Fruit fly (Drosophila melanogaster): ENCODE results near the gene Jon66Ci.

Jon66Ci gene

DNA sequence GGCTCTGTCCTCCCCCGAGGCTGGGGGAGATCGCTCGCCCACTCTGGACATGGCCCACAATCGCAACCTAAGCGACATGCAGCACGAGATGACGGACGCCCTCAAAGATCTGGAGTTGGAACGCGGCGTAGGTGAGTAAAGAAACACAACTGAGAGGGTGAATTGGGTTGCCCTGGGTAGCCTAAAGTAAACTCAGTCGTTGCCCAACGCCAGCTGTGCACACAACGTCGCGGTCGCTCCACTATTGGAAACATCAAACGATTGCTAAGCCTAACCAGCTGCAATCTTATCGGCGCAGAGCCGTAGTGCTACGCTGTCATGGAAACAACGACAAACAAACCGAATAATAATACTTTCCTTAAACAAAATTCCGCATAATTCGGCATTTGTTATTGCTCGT is 44.0 kb upstream of the Jon66Ci start (continued):
- TF ChIP-seq Scr (GFP tag; IDR thresholded peaks at IDR 0.05; ENCODE audit: partially characterized antibody) (no peak), CG17328 (GFP tag; IDR thresholded peaks at IDR 0.05) (peak; percentile 36; the same call in 1 of the 2 replicates), Dip2 (GFP tag; IDR thresholded peaks at IDR 0.05) (no peak), chm (GFP tag; IDR thresholded peaks at IDR 0.05) (peak; percentile 55), sc (optimal IDR thresholded peaks at IDR 0.05) (no peak), sc (GFP tag; optimal IDR thresholded peaks at IDR 0.05) (no peak), CG4707 (GFP tag; optimal IDR thresholded peaks at IDR 0.05) (no peak), CG13624 (GFP tag; optimal IDR thresholded peaks at IDR 0.05) (no peak), CG12155 (GFP tag; optimal IDR thresholded peaks at IDR 0.05) (no peak), CHES-1-like (GFP tag; optimal IDR thresholded peaks at IDR 0.05) (no peak), CrebB (tag; optimal IDR thresholded peaks at IDR 0.05) (peak; percentile 38), mld (GFP tag; IDR thresholded peaks at IDR 0.05; ENCODE audit: partially characterized antibody) (no peak), nom (GFP tag; optimal IDR thresholded peaks at IDR 0.05) (no peak), D19A (tag; optimal IDR thresholded peaks at IDR 0.05) (no peak), cwo (GFP tag; optimal IDR thresholded peaks at IDR 0.05) (peak; percentile 11), disco-r (GFP tag; optimal IDR thresholded peaks at IDR 0.05) (no peak), TFAM (GFP tag; optimal IDR thresholded peaks at IDR 0.05) (no peak), CG12391 (tag; optimal IDR thresholded peaks at IDR 0.05) (no peak), C15 (GFP tag; IDR thresholded peaks at IDR 0.05) (no peak), CG17568 (GFP tag; optimal IDR thresholded peaks at IDR 0.05) (no peak), CG17829 (tag; optimal IDR thresholded peaks at IDR 0.05) (no peak), ase (GFP tag; IDR thresholded peaks at IDR 0.05) (peak; percentile 37; the same call in 1 of the 3 replicates), CG10654 (GFP tag; optimal IDR thresholded peaks at IDR 0.05) (no peak), bcd (GFP tag; optimal IDR thresholded peaks at IDR 0.05) (peak; percentile 20), tup (GFP tag; optimal IDR thresholded peaks at IDR 0.05) (peak; percentile 2), CG3995 (GFP tag; optimal IDR thresholded peaks at IDR 0.05) (no peak), CG34422 (GFP tag; IDR thresholded peaks at IDR 0.05) (no peak), CG15696 (tag; optimal IDR thresholded peaks at IDR 0.05) (no peak), Camta (GFP tag; optimal IDR thresholded peaks at IDR 0.05) (peak; percentile 11), CG6813 (GFP tag; optimal IDR thresholded peaks at IDR 0.05) (peak; percentile 70), CG9727 (GFP tag; optimal IDR thresholded peaks at IDR 0.05) (peak; percentile 12), Hr51 (GFP tag; optimal IDR thresholded peaks at IDR 0.05) (peak in 1 of 2 experiments; percentile 11), CG11695 (GFP tag; IDR thresholded peaks at IDR 0.05) (0 out of 3 replicates have a peak, but pooled peaks have one; percentile 12), zfh1 (GFP tag; IDR thresholded peaks at IDR 0.05) (no peak), CG11247 (GFP tag; IDR thresholded peaks at IDR 0.05) (peak; percentile 47; the same call in 1 of the 2 replicates), CG12299 (tag; optimal IDR thresholded peaks at IDR 0.05) (peak; percentile 7), pfk (GFP tag; optimal IDR thresholded peaks at IDR 0.05) (peak; percentile 22)

DNA sequence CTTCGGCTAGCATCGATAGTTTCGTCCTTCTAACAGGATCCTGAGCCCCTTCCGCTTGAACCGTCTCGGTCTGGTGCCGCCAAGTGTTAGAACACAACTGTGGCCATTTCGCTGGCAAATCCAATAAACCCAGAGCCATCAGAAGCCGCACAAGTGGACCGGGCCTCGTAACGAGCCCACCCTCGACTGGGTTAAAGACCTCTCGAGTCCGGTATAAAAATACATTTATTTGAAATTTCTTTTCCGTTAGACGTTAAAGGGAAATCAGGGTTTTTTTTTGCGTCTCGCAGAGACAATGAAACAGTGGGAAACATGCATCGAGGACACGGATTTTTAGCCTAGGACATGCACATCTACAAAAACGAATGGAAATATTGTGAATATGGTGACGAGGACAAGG is 35.1 kb upstream of the Jon66Ci start, which contains the start of gene Culd:
Gene Culd (minus strand): TSS at position 101 of the 400 bp plus-strand sequence.
- TF ChIP-seq nau (GFP tag; optimal IDR thresholded peaks at IDR 0.05) (no peak), CG13123 (GFP tag; optimal IDR thresholded peaks at IDR 0.05) (no peak), Rfx (GFP tag; IDR thresholded peaks at IDR 0.05) (no peak), CG18011 (GFP tag; optimal IDR thresholded peaks at IDR 0.05) (no peak), abd-A (tag; optimal IDR thresholded peaks at IDR 0.05) (no peak), CG8765 (GFP tag; IDR thresholded peaks at IDR 0.05) (no peak), unpg (GFP tag; optimal IDR thresholded peaks at IDR 0.05) (no peak), CG13424 (tag; optimal IDR thresholded peaks at IDR 0.05) (no peak), Camta (GFP tag; optimal IDR thresholded peaks at IDR 0.05) (no peak), CG2678 (tag; optimal IDR thresholded peaks at IDR 0.05) (no peak), Hr78 (GFP tag; optimal IDR thresholded peaks at IDR 0.05) (no peak), bcd (GFP tag; optimal IDR thresholded peaks at IDR 0.05) (no peak), twi (tag; optimal IDR thresholded peaks at IDR 0.05) (no peak), Xbp1 (GFP tag; optimal IDR thresholded peaks at IDR 0.05) (no peak), odd (GFP tag; optimal IDR thresholded peaks at IDR 0.05) (no peak), TFAM (GFP tag; optimal IDR thresholded peaks at IDR 0.05) (no peak), ab (GFP tag; optimal IDR thresholded peaks at IDR 0.05) (no peak)

All from whole organism, embryonic.